Worm (Caenorhabditis elegans) whole organism, young adult: ENCODE results near the gene F07G6.10.

Experiments
- B0261.1 ChIP-seq: sonication (generic microtip); optimal IDR thresholded peaks from 2 replicates; lab custom pipeline; 2016; ENCODE audit warnings: mild to moderate bottlenecking, missing genetic modification characterization, moderate library complexity, missing compliant biosample characterization
- F49E8.2 ChIP-seq: sonication (generic microtip); optimal IDR thresholded peaks from 3 replicates; lab custom pipeline; 2017; ENCODE audit warnings: missing genetic modification characterization, mild to moderate bottlenecking, missing compliant biosample characterization, antibody characterized with exemption, moderate library complexity; ENCODE audit not compliant: insufficient read depth
- Y95B8A.8 ChIP-seq: fragments of 200-800 bp; sonication (Bioruptor generic); IDR thresholded peaks from 2 replicates; pipeline ENCODE4 v1.3.6; 2022; ENCODE audit warnings: missing genetic modification reagents, missing genetic modification characterization, missing compliant biosample characterization
- akir-1 ChIP-seq: fragments of 200-800 bp; sonication (Bioruptor generic); optimal IDR thresholded peaks from 2 replicates; lab custom pipeline; 2018; ENCODE audit warnings: mild to moderate bottlenecking, missing genetic modification characterization, moderate library complexity, missing compliant biosample characterization
- atf-7 ChIP-seq: sonication (generic microtip); optimal IDR thresholded peaks from 2 replicates; lab custom pipeline; 2017; ENCODE audit warnings: mild to moderate bottlenecking, missing genetic modification characterization, missing compliant biosample characterization
- ceh-100 ChIP-seq: fragments of 200-800 bp; sonication (Bioruptor generic); IDR thresholded peaks from 2 replicates; pipeline ENCODE4 v1.3.6; 2022; ENCODE audit warnings: missing genetic modification reagents, missing genetic modification characterization, missing compliant biosample characterization
- ceh-91 ChIP-seq: fragments of 200-800 bp; sonication (Bioruptor generic); IDR thresholded peaks from 2 replicates; pipeline ENCODE4 v1.3.6; 2022; ENCODE audit warnings: missing genetic modification reagents, missing genetic modification characterization, missing compliant biosample characterization
- egl-44 ChIP-seq: fragments of 200-800 bp; sonication (Bioruptor generic); IDR thresholded peaks from 2 replicates; pipeline ENCODE4 v1.3.6; 2022; ENCODE audit warnings: missing genetic modification reagents, missing genetic modification characterization, missing compliant biosample characterization
- egrh-3 ChIP-seq: fragments of 200-800 bp; sonication (Bioruptor generic); IDR thresholded peaks from 2 replicates; pipeline ENCODE4 v1.3.6; 2022; ENCODE audit warnings: missing genetic modification reagents, missing genetic modification characterization, missing compliant biosample characterization
- hlh-26 ChIP-seq: fragments of 200-800 bp; sonication (Bioruptor generic); conservative IDR thresholded peaks from 2 replicates; pipeline ENCODE4 v1.3.6; 2022; ENCODE audit warnings: missing genetic modification reagents, missing genetic modification characterization, missing compliant biosample characterization
- nhr-27 ChIP-seq: fragments of 200-800 bp; sonication (Bioruptor generic); optimal IDR thresholded peaks from 2 replicates; lab custom pipeline; 2018; ENCODE audit warnings: mild to moderate bottlenecking, missing genetic modification characterization, moderate library complexity, missing compliant biosample characterization
- nhr-80 ChIP-seq: sonication (generic microtip); optimal IDR thresholded peaks from 2 replicates; lab custom pipeline; 2016; ENCODE audit warnings: missing genetic modification characterization, missing compliant biosample characterization
- pbrm-1 ChIP-seq: fragments of 200-800 bp; sonication (Bioruptor generic); IDR thresholded peaks from 2 replicates; pipeline ENCODE4 v1.3.6; 2022; ENCODE audit warnings: missing genetic modification reagents, missing genetic modification characterization, missing compliant biosample characterization
- rcor-1 ChIP-seq: fragments of 200-800 bp; sonication (Bioruptor generic); IDR thresholded peaks from 2 replicates; pipeline ENCODE4 v1.3.6; 2022; ENCODE audit warnings: missing genetic modification reagents, missing genetic modification characterization, missing compliant biosample characterization
- sea-2 ChIP-seq: fragments of 200-800 bp; sonication (Bioruptor generic); IDR thresholded peaks from 2 replicates; pipeline ENCODE4 v1.3.6; 2022; ENCODE audit warnings: missing genetic modification characterization, missing compliant biosample characterization
- tbp1 ChIP-seq: fragments of 200-800 bp; sonication (Bioruptor generic); optimal IDR thresholded peaks from 2 replicates; lab custom pipeline; 2018; ENCODE audit warnings: mild to moderate bottlenecking, missing genetic modification characterization, missing compliant biosample characterization
- tlf-1 ChIP-seq: fragments of 200-800 bp; sonication (Bioruptor generic); optimal IDR thresholded peaks from 2 replicates; lab custom pipeline; 2018; ENCODE audit warnings: mild to moderate bottlenecking, missing genetic modification characterization, missing compliant biosample characterization
- zim-3 ChIP-seq: sonication (generic microtip); optimal IDR thresholded peaks from 2 replicates; lab custom pipeline; 2017; ENCODE audit warnings: mild to moderate bottlenecking, missing genetic modification characterization, moderate library complexity, missing compliant biosample characterization
- ztf-3 ChIP-seq: fragments of 200-800 bp; sonication (Bioruptor generic); optimal IDR thresholded peaks from 2 replicates; lab custom pipeline; 2018; ENCODE audit warnings: mild to moderate bottlenecking, missing genetic modification characterization, missing compliant biosample characterization
- ztf-6 ChIP-seq: fragments of 200-800 bp; sonication (Bioruptor generic); IDR thresholded peaks from 2 replicates; pipeline ENCODE4 v1.3.6; 2022; ENCODE audit warnings: missing genetic modification reagents, missing genetic modification characterization, missing compliant biosample characterization

F07G6.10 gene

DNA sequence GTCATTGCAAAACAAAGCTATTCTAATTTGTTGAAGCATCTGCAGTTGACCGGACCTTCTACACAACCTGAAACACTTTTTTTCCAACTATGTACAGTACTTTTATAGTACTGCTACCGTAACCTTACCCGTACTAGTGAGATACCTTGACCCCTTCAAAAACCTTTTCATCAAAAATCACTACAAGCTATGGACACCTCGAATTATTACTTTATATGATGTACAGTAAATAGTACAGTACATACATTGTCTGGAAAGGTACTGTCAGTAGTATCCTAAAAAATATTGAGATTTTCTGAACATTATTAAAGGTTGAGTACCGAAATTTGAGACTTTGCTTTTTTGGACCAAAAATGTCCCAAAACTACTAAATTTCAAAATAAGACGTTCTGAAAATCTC lies 48.0 kb downstream of the F07G6.10 start:
- TF ChIP-seq akir-1 (no peak), sea-2 (no peak), nhr-27 (tag; lab: Kevin White, UChicago) (no peak), hlh-26 (GFP tag; lab: Robert Waterston, UW) (no peak), Y95B8A.8 (GFP tag; lab: Robert Waterston, UW) (no peak), egrh-3 (no peak), tbp1 (no peak), F49E8.2 (tag; lab: Kevin White, UChicago) (no peak), nhr-80 (tag; lab: Kevin White, UChicago) (no peak), B0261.1 (tag; lab: Kevin White, UChicago) (no peak), egl-44 (no peak), ceh-91 (GFP tag; lab: Robert Waterston, UW) (no peak), ztf-6 (GFP tag; lab: Robert Waterston, UW) (no peak), pbrm-1 (no peak), zim-3 (tag; lab: Kevin White, UChicago) (no peak), ceh-100 (GFP tag; lab: Robert Waterston, UW) (no peak), ztf-3 (GFP tag; lab: Kevin White, UChicago) (no peak), atf-7 (no peak), tlf-1 (no peak)

DNA sequence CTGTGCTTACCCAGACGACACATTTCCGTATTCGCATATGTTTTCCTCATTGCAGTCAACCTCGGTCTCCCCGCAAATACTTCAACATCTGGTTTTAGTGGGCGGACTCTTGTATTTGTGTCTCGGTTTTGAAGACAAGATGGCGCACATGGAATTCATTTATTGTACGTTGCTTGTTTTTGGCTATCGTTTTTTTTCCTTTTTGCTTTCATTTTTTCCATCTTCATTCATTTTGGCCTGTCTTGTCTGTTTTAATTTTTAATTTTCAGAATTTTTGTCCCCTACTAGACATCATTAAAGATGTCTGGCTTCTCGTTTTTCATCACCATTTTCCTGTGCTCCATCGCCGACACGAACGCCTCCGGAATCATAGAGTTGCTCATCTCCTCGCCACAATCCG lies 48.9 kb downstream of the F07G6.10 start, which contains the start of gene arg-1:
TSS of gene arg-1 (plus strand) at position 301 of the 400 bp plus-strand sequence.
- no peak for TF ChIP-seq sea-2
- no peak for TF ChIP-seq rcor-1 (GFP tag; lab: Robert Waterston, UW)
